Fruit fly (Drosophila melanogaster) whole organism, embryonic: ENCODE measurements around the gene Nubp1.

Experiments used
- Ada2b ChIP-seq: fragments of 200-800 bp; sonication (Bioruptor generic); IDR thresholded peaks from 2 replicates; pipeline ENCODE4 v1.3.6; 2022; ENCODE audit warnings: missing biosample characterization, missing genetic modification characterization
- Atf-2 ChIP-seq: fragments of 200-800 bp; sonication (Bioruptor generic); optimal IDR thresholded peaks from 2 replicates; lab custom pipeline; 2016; ENCODE audit warnings: missing biosample characterization, missing genetic modification characterization
- CG10366 ChIP-seq: fragments of 200-800 bp; sonication (Bioruptor generic); IDR thresholded peaks from 2 replicates; pipeline ENCODE4 v1.3.6; 2022; ENCODE audit warnings: missing biosample characterization, missing genetic modification characterization
- CG11093 ChIP-seq: fragments of 200-800 bp; sonication (Bioruptor generic); IDR thresholded peaks from 3 replicates; pipeline ENCODE4 v1.3.6; 2022; ENCODE audit warnings: missing biosample characterization, missing genetic modification characterization
- CG11398 ChIP-seq: fragments of 200-800 bp; sonication (Bioruptor generic); optimal IDR thresholded peaks from 2 replicates; lab custom pipeline; 2016; ENCODE audit warnings: missing biosample characterization, missing genetic modification characterization
- CG11504 ChIP-seq: fragments of 200-800 bp; sonication (Bioruptor generic); optimal IDR thresholded peaks from 3 replicates; lab custom pipeline; 2019; ENCODE audit warnings: missing biosample characterization, mild to moderate bottlenecking, missing genetic modification characterization, moderate library complexity
- CG1233 ChIP-seq: fragments of 200-800 bp; sonication (Bioruptor generic); optimal IDR thresholded peaks from 4 replicates; lab custom pipeline; 2018; ENCODE audit warnings: missing biosample characterization, mild to moderate bottlenecking, missing genetic modification characterization
- CG13775 ChIP-seq: fragments of 200-800 bp; sonication (Bioruptor generic); optimal IDR thresholded peaks from 3 replicates; lab custom pipeline; 2017; ENCODE audit warnings: missing biosample characterization, mild to moderate bottlenecking, missing genetic modification characterization
- CG16813 ChIP-seq: fragments of 200-800 bp; sonication (Bioruptor generic); IDR thresholded peaks from 3 replicates; pipeline ENCODE4 v1.3.6; 2022; ENCODE audit warnings: missing biosample characterization, missing genetic modification characterization; ENCODE audit not compliant: partially characterized antibody
- CG1832 ChIP-seq: fragments of 200-800 bp; sonication (Bioruptor generic); optimal IDR thresholded peaks from 2 replicates; lab custom pipeline; 2017; ENCODE audit warnings: missing biosample characterization, mild to moderate bottlenecking, missing genetic modification characterization, inconsistent platforms
- CG31441 ChIP-seq: fragments of 200-800 bp; sonication (Bioruptor generic); IDR thresholded peaks from 2 replicates; pipeline ENCODE4 v1.3.6; 2022; ENCODE audit warnings: missing biosample characterization, missing genetic modification characterization
- CG3847 ChIP-seq: fragments of 200-800 bp; sonication (Bioruptor generic); IDR thresholded peaks from 2 replicates; pipeline ENCODE4 v1.3.6; 2022; ENCODE audit warnings: missing biosample characterization, missing genetic modification characterization
- CG4820 ChIP-seq: fragments of 200-800 bp; sonication (Bioruptor generic); optimal IDR thresholded peaks from 3 replicates; lab custom pipeline; 2016; ENCODE audit warnings: missing biosample characterization, missing genetic modification characterization
- CG7556 ChIP-seq: fragments of 200-800 bp; sonication (Bioruptor generic); optimal IDR thresholded peaks from 2 replicates; lab custom pipeline; 2017; ENCODE audit warnings: missing biosample characterization, mild to moderate bottlenecking, missing genetic modification characterization
- CG7839 ChIP-seq: fragments of 200-800 bp; sonication (Bioruptor generic); optimal IDR thresholded peaks from 3 replicates; lab custom pipeline; 2018; ENCODE audit warnings: missing biosample characterization, mild to moderate bottlenecking, missing genetic modification characterization, moderate library complexity
- CG8478 ChIP-seq: fragments of >200 bp; optimal IDR thresholded peaks from 2 replicates; lab custom pipeline; 2018
- CG8944 ChIP-seq: fragments of 200-800 bp; sonication (Bioruptor generic); optimal IDR thresholded peaks from 3 replicates; lab custom pipeline; 2016; ENCODE audit warnings: missing biosample characterization, missing genetic modification characterization
- CG9727 ChIP-seq: fragments of 200-800 bp; sonication (Bioruptor generic); optimal IDR thresholded peaks from 3 replicates; lab custom pipeline; 2017; ENCODE audit warnings: missing biosample characterization, mild to moderate bottlenecking, missing genetic modification characterization
- CG9876 ChIP-seq: fragments of 200-800 bp; sonication (Bioruptor generic); optimal IDR thresholded peaks from 2 replicates; lab custom pipeline; 2016; ENCODE audit warnings: missing biosample characterization, missing genetic modification characterization
- Chrac-16 ChIP-seq: fragments of 200-800 bp; sonication (Bioruptor generic); optimal IDR thresholded peaks from 3 replicates; lab custom pipeline; 2016; ENCODE audit warnings: missing biosample characterization, missing genetic modification characterization
- D19A ChIP-seq: fragments of 200-800 bp; optimal IDR thresholded peaks from 3 replicates; lab custom pipeline; 2019; ENCODE audit warnings: missing biosample characterization, mild to moderate bottlenecking, missing genetic modification characterization, moderate library complexity
- D19B ChIP-seq: fragments of 200-800 bp; sonication (Bioruptor generic); optimal IDR thresholded peaks from 2 replicates; lab custom pipeline; 2017; ENCODE audit warnings: missing biosample characterization, mild to moderate bottlenecking, missing genetic modification characterization
- Elba2 ChIP-seq: fragments of 200-800 bp; sonication (Bioruptor generic); optimal IDR thresholded peaks from 3 replicates; lab custom pipeline; 2016; ENCODE audit warnings: missing biosample characterization, missing genetic modification characterization
- Hr51 ChIP-seq, 2 experiments: fragments of 200-800 bp; sonication (Bioruptor generic); optimal IDR thresholded peaks; 2 replicates in 1 of 2; 3 replicates in 1 of 2; lab custom pipeline; 2016 to 2018; ENCODE audit warnings: missing biosample characterization in 2 of 2, missing genetic modification characterization in 2 of 2, mild to moderate bottlenecking in 1 of 2, moderate library complexity in 1 of 2
- Kr ChIP-seq: fragments of 200-800 bp; sonication (Bioruptor generic); optimal IDR thresholded peaks from 2 replicates; lab custom pipeline; 2017; ENCODE audit warnings: missing biosample characterization, mild to moderate bottlenecking, missing genetic modification characterization
- PHDP ChIP-seq: fragments of 200-800 bp; sonication (Bioruptor generic); optimal IDR thresholded peaks from 3 replicates; lab custom pipeline; 2018; ENCODE audit warnings: missing biosample characterization, mild to moderate bottlenecking, missing genetic modification characterization, moderate library complexity
- Rfx ChIP-seq: fragments of 200-800 bp; sonication (Bioruptor generic); IDR thresholded peaks from 2 replicates; pipeline ENCODE4 v1.3.6; 2022; ENCODE audit warnings: missing biosample characterization, missing genetic modification characterization
- Ssrp ChIP-seq: fragments of 200-800 bp; sonication (Bioruptor generic); optimal IDR thresholded peaks from 2 replicates; lab custom pipeline; 2018; ENCODE audit warnings: missing biosample characterization, mild to moderate bottlenecking, missing genetic modification characterization, moderate library complexity
- Taf1 ChIP-seq: fragments of 200-800 bp; sonication (Bioruptor generic); IDR thresholded peaks from 2 replicates; pipeline ENCODE4 v1.3.6; 2022; ENCODE audit warnings: missing biosample characterization, missing genetic modification characterization
- Xbp1 ChIP-seq: fragments of 200-800 bp; sonication (Bioruptor generic); optimal IDR thresholded peaks from 3 replicates; lab custom pipeline; 2016; ENCODE audit warnings: missing biosample characterization, mild to moderate bottlenecking, missing genetic modification characterization
- bab2 ChIP-seq: fragments of 200-800 bp; sonication (Bioruptor generic); optimal IDR thresholded peaks from 2 replicates; lab custom pipeline; 2016; ENCODE audit warnings: missing biosample characterization, missing genetic modification characterization
- ci ChIP-seq: fragments of 200-800 bp; sonication (Bioruptor generic); IDR thresholded peaks from 3 replicates; pipeline ENCODE4 v1.3.6; 2022; ENCODE audit warnings: missing biosample characterization, missing genetic modification characterization
- fd102C ChIP-seq: fragments of 200-800 bp; sonication (Bioruptor generic); optimal IDR thresholded peaks from 2 replicates; lab custom pipeline; 2018; ENCODE audit warnings: missing biosample characterization, mild to moderate bottlenecking, missing genetic modification characterization, moderate library complexity
- fd96Cb ChIP-seq: fragments of 200-800 bp; sonication (Bioruptor generic); optimal IDR thresholded peaks from 2 replicates; lab custom pipeline; 2018; ENCODE audit warnings: missing biosample characterization, mild to moderate bottlenecking, missing genetic modification characterization, moderate library complexity
- hkb ChIP-seq, 2 experiments: fragments of 200-800 bp in 1 of 2; fragments of >200 bp in 1 of 2; sonication (Bioruptor generic) in 1 of 2; IDR thresholded peaks in 1 of 2; optimal IDR thresholded peaks in 1 of 2; 2 replicates each; pipeline versions ENCODE4 v1.3.6 to Lab custom; 2017 to 2022; ENCODE audit warnings: missing biosample characterization in 1 of 2, missing genetic modification characterization in 1 of 2
- hth ChIP-seq: fragments of >200 bp; optimal IDR thresholded peaks from 2 replicates; lab custom pipeline; 2017; ENCODE audit warnings: inconsistent platforms
- jumu ChIP-seq: fragments of 200-800 bp; sonication (Bioruptor generic); optimal IDR thresholded peaks from 3 replicates; lab custom pipeline; 2016; ENCODE audit warnings: missing biosample characterization, missing genetic modification characterization
- lilli ChIP-seq: fragments of 200-800 bp; sonication (Bioruptor generic); optimal IDR thresholded peaks from 3 replicates; lab custom pipeline; 2016; ENCODE audit warnings: missing biosample characterization, missing genetic modification characterization
- mam ChIP-seq: fragments of 200-800 bp; sonication (Bioruptor generic); optimal IDR thresholded peaks from 3 replicates; lab custom pipeline; 2016; ENCODE audit warnings: missing biosample characterization, missing genetic modification characterization
- nerfin-1 ChIP-seq: fragments of 200-800 bp; sonication (Bioruptor generic); optimal IDR thresholded peaks from 3 replicates; lab custom pipeline; 2019; ENCODE audit warnings: missing biosample characterization, mild to moderate bottlenecking, missing genetic modification characterization, moderate library complexity
- nmo ChIP-seq: fragments of 200-800 bp; sonication (Bioruptor generic); optimal IDR thresholded peaks from 2 replicates; lab custom pipeline; 2018; ENCODE audit warnings: missing biosample characterization, mild to moderate bottlenecking, missing genetic modification characterization, moderate library complexity
- odd ChIP-seq: fragments of 200-800 bp; sonication (Bioruptor generic); optimal IDR thresholded peaks from 2 replicates; lab custom pipeline; 2017; ENCODE audit warnings: missing biosample characterization, mild to moderate bottlenecking, missing genetic modification characterization
- ranshi ChIP-seq: fragments of 200-800 bp; sonication (Bioruptor generic); IDR thresholded peaks from 2 replicates; pipeline ENCODE4 v1.3.6; 2022; ENCODE audit warnings: missing biosample characterization, missing genetic modification characterization
- row ChIP-seq: fragments of 200-800 bp; sonication (Bioruptor generic); IDR thresholded peaks from 3 replicates; pipeline ENCODE4 v1.3.6; 2022; ENCODE audit warnings: missing biosample characterization, missing genetic modification characterization
- sens ChIP-seq: fragments of 200-800 bp; sonication (Bioruptor generic); peaks from one replicate; lab custom pipeline; 2016; ENCODE audit warnings: missing biosample characterization, missing genetic modification characterization
- sisA ChIP-seq: fragments of 200-800 bp; sonication (Bioruptor generic); IDR thresholded peaks from 2 replicates; pipeline ENCODE4 v1.3.6; 2022; ENCODE audit warnings: missing biosample characterization, missing genetic modification characterization
- slbo ChIP-seq: fragments of 200-800 bp; sonication (Bioruptor generic); IDR thresholded peaks from 2 replicates; pipeline ENCODE4 v1.3.6; 2022; ENCODE audit warnings: missing biosample characterization, missing genetic modification characterization
- sqz ChIP-seq: fragments of 200-800 bp; sonication (Bioruptor generic); optimal IDR thresholded peaks from 3 replicates; lab custom pipeline; 2018; ENCODE audit warnings: missing biosample characterization, mild to moderate bottlenecking, missing genetic modification characterization
- tio ChIP-seq: fragments of 200-800 bp; sonication (Bioruptor generic); optimal IDR thresholded peaks from 2 replicates; lab custom pipeline; 2017; ENCODE audit warnings: missing biosample characterization, missing genetic modification characterization, inconsistent platforms

Nubp1 gene

DNA sequence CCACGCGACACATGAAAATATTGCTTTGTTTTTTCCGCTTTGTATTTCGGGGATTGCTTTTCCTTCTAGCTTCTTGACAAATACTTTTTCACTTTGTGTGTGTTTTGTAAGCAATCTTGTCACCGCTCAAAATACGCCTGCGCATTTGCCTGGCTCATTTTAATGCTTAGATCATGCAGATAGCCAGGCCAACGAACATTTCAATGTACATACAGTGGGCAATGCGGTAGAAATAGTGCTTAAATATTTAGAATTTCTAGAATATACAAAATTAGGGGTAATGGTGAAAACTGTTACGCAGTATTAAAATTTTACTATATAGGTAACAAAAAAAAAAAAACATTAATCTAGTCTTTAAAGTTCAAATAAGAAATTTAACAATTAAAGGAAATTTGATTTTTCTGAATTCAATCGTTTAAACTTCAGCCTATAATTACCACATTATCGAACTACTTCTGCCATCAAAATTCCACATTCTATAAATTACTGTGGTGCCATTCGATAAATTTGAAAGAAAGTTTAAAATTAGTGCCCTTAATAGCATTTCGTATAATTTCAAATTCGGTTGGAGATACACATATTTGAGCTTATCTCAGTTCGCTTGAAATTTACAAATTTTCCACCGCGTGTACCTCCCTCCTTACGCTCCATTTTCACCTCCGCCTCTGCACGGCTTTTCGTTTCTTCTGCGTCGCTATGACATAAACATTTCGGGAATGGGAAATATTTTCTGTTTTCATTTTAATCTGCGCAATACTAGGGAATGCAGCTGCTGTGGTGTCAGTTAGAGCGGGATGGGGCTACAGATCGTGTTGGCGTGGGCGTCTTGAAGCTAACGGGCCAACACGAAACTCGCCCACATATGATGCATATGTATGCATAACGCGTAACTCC lies 25.2 kb upstream of the Nubp1 start (continued):
- TF ChIP-seq Rfx (GFP tag; lab: Robert Waterston, UW): peak; percentile 59; the same call in 1 of the 2 replicates
- TF ChIP-seq D19B (GFP tag; lab: Kevin White, UChicago): no peak
- no peak for TF ChIP-seq nerfin-1
- TF ChIP-seq CG11093 (GFP tag; lab: Robert Waterston, UW): no peak
- peak; percentile 8 for TF ChIP-seq Xbp1 (GFP tag; lab: Kevin White, UChicago)
- peak; percentile 27 for TF ChIP-seq D19A
- no peak for TF ChIP-seq fd102C (GFP tag; lab: Kevin White, UChicago)
- peak; percentile 52 for TF ChIP-seq CG11504
- 0 out of 2 replicates have a peak, but pooled peaks have one; percentile 27 for TF ChIP-seq ranshi (GFP tag; lab: Robert Waterston, UW)
- TF ChIP-seq CG9876 (GFP tag; lab: Kevin White, UChicago): no peak
- peak; percentile 38; the same call in 1 of the 2 replicates for TF ChIP-seq Ada2b
- TF ChIP-seq PHDP (tag; lab: Kevin White, UChicago): peak; percentile 26
- no peak for TF ChIP-seq fd96Cb (tag; lab: Kevin White, UChicago)
- peak; percentile 45; the same call in 2 of the 3 replicates for TF ChIP-seq row
- no peak for TF ChIP-seq CG8944 (GFP tag; lab: Kevin White, UChicago)
- TF ChIP-seq Kr (GFP tag; lab: Kevin White, UChicago): no peak
- peak; percentile 19 for TF ChIP-seq jumu (GFP tag; lab: Kevin White, UChicago)
- peak; percentile 62; the same call in 1 of the 3 replicates for TF ChIP-seq ci (GFP tag; lab: Robert Waterston, UW)
- TF ChIP-seq CG7839 (tag; lab: Kevin White, UChicago): peak; percentile 51
- peak; percentile 22; the same call in 1 of the 2 replicates for TF ChIP-seq sisA (GFP tag; lab: Robert Waterston, UW)
- no peak for TF ChIP-seq hkb (optimal IDR thresholded peaks at IDR 0.05; lab: Kevin White, UChicago)
- TF ChIP-seq hkb (GFP tag; IDR thresholded peaks at IDR 0.05; lab: Robert Waterston, UW): 0 out of 2 replicates have a peak, but pooled peaks have one; percentile 21
- TF ChIP-seq tio (GFP tag; lab: Kevin White, UChicago): peak; percentile 1
- no peak for TF ChIP-seq CG1832 (GFP tag; lab: Kevin White, UChicago)
- peak; percentile 46 for TF ChIP-seq sens (GFP tag; lab: Kevin White, UChicago)
- TF ChIP-seq Chrac-16: no peak
- no peak for TF ChIP-seq mam (GFP tag; lab: Kevin White, UChicago)
- peak; percentile 16 for TF ChIP-seq CG13775
- no peak for TF ChIP-seq hth
- peak; percentile 16 for TF ChIP-seq bab2 (GFP tag; lab: Kevin White, UChicago)
- TF ChIP-seq CG16813 (GFP tag; lab: Robert Waterston, UW): no peak
- peak; percentile 3 for TF ChIP-seq Ssrp (tag; lab: Kevin White, UChicago)
- TF ChIP-seq Taf1 (GFP tag; lab: Robert Waterston, UW): no peak
- TF ChIP-seq CG31441 (GFP tag; lab: Robert Waterston, UW): no peak
- no peak for TF ChIP-seq CG11398 (GFP tag; lab: Kevin White, UChicago)
- peak; percentile 21 for TF ChIP-seq CG4820
- TF ChIP-seq Elba2: no peak
- TF ChIP-seq lilli (GFP tag; lab: Kevin White, UChicago): peak; percentile 24
- peak; percentile 4 for TF ChIP-seq CG9727 (GFP tag; lab: Kevin White, UChicago)
- TF ChIP-seq CG7556 (GFP tag; lab: Kevin White, UChicago): peak; percentile 33
- TF ChIP-seq CG1233 (GFP tag; lab: Kevin White, UChicago): no peak
- TF ChIP-seq sqz (GFP tag; lab: Kevin White, UChicago): no peak
- TF ChIP-seq CG3847 (GFP tag; lab: Robert Waterston, UW): 0 out of 2 replicates have a peak, but pooled peaks have one; percentile 12
- peak; percentile 9 for TF ChIP-seq odd (GFP tag; lab: Kevin White, UChicago)
- no peak for TF ChIP-seq CG8478 (lab: Kevin White, UChicago)
- TF ChIP-seq Hr51 (GFP tag; optimal IDR thresholded peaks at IDR 0.05; lab: Kevin White, UChicago): peak in 1 of 2 experiments; percentile 52
- TF ChIP-seq nmo (GFP tag; lab: Kevin White, UChicago): peak; percentile 26
- TF ChIP-seq Atf-2: peak; percentile 2
- TF ChIP-seq slbo (GFP tag; lab: Robert Waterston, UW): peak; percentile 17; the same call in 1 of the 2 replicates
- peak; percentile 21; the same call in 1 of the 2 replicates for TF ChIP-seq CG10366
